Worm (Caenorhabditis elegans) whole organism, L4 larva: ENCODE measurements around the gene nhr-227.

Experiments
- D1046.2 ChIP-seq: fragments of 200-800 bp; sonication (Bioruptor generic); IDR thresholded peaks from 2 replicates; pipeline ENCODE4 v1.3.6; 2022; ENCODE audit warnings: missing genetic modification characterization, missing compliant biosample characterization
- F26F4.8 ChIP-seq: fragments of 200-800 bp; sonication (Bioruptor generic); conservative IDR thresholded peaks from 2 replicates; pipeline ENCODE4 v1.3.6; 2022; ENCODE audit warnings: missing genetic modification characterization, missing compliant biosample characterization
- F37D6.2 ChIP-seq: sonication (generic microtip); optimal IDR thresholded peaks from 2 replicates; lab custom pipeline; 2016; ENCODE audit warnings: mild to moderate bottlenecking, missing genetic modification characterization, missing compliant biosample characterization
- T20F7.1 ChIP-seq: fragments of 200-800 bp; sonication (Bioruptor generic); optimal IDR thresholded peaks from 2 replicates; lab custom pipeline; 2018; ENCODE audit warnings: mild to moderate bottlenecking, missing genetic modification characterization, missing compliant biosample characterization
- T26A8.4 ChIP-seq: fragments of 200-800 bp; sonication (Bioruptor generic); IDR thresholded peaks from 2 replicates; pipeline ENCODE4 v1.3.6; 2022; ENCODE audit warnings: missing genetic modification characterization, missing compliant biosample characterization
- Y105C5A.15 ChIP-seq: fragments of 200-800 bp; sonication (Bioruptor generic); IDR thresholded peaks from 2 replicates; pipeline ENCODE4 v1.3.6; 2022; ENCODE audit warnings: missing genetic modification characterization, missing compliant biosample characterization
- Y48G9A.11 ChIP-seq: fragments of 200-800 bp; sonication (Bioruptor generic); IDR thresholded peaks from 2 replicates; pipeline ENCODE4 v1.3.6; 2022; ENCODE audit warnings: missing genetic modification reagents, missing genetic modification characterization, missing compliant biosample characterization
- ZK337.2 ChIP-seq: fragments of 200-800 bp; sonication (Bioruptor generic); IDR thresholded peaks from 2 replicates; pipeline ENCODE4 v1.3.6; 2022; ENCODE audit warnings: missing genetic modification reagents, missing genetic modification characterization, missing compliant biosample characterization
- ZK546.5 ChIP-seq, 2 experiments: sonication (generic microtip); optimal IDR thresholded peaks; 2 replicates each; lab custom pipeline; 2017; ENCODE audit warnings: missing biosample characterization in 2 of 2, missing genetic modification characterization in 2 of 2
- aly-2 ChIP-seq: sonication (generic microtip); optimal IDR thresholded peaks from 2 replicates; lab custom pipeline; 2018; ENCODE audit warnings: missing biosample characterization, missing genetic modification characterization
- attf-4 ChIP-seq: sonication (generic microtip); optimal IDR thresholded peaks from 3 replicates; lab custom pipeline; 2017; ENCODE audit warnings: missing biosample characterization, missing genetic modification characterization
- ceh-28 ChIP-seq: fragments of 150-350 bp; optimal IDR thresholded peaks from 2 replicates; lab custom pipeline; 2014; ENCODE audit warnings: missing biosample characterization, missing genetic modification reagents, missing genetic modification characterization
- ceh-32 ChIP-seq: sonication (generic microtip); optimal IDR thresholded peaks from 2 replicates; lab custom pipeline; 2016; ENCODE audit warnings: mild to moderate bottlenecking, missing genetic modification characterization, missing compliant biosample characterization; ENCODE audit not compliant: poor library complexity
- cey-2 ChIP-seq: sonication (generic microtip); optimal IDR thresholded peaks from 3 replicates; lab custom pipeline; 2017; ENCODE audit warnings: missing genetic modification characterization, mild to moderate bottlenecking, missing compliant biosample characterization, antibody characterized with exemption, borderline replicate concordance; ENCODE audit not compliant: insufficient read depth
- ctbp-1 ChIP-seq: fragments of 200-800 bp; sonication (Bioruptor generic); IDR thresholded peaks from 2 replicates; pipeline ENCODE4 v1.3.6; 2022; ENCODE audit warnings: missing genetic modification reagents, missing genetic modification characterization, missing compliant biosample characterization
- daf-16 ChIP-seq, 3 experiments: sonication (generic microtip); optimal IDR thresholded peaks; 2 replicates each; lab custom pipeline; 2016 to 2017; ENCODE audit warnings: missing genetic modification characterization in 3 of 3, missing genetic modification reagents in 3 of 3, mild to moderate bottlenecking in 2 of 3, missing compliant biosample characterization in 2 of 3, missing biosample characterization in 1 of 3, moderate library complexity in 1 of 3
- dmd-6 ChIP-seq: fragments of 200-800 bp; sonication (Bioruptor generic); IDR thresholded peaks from 2 replicates; pipeline ENCODE4 v1.3.6; 2022; ENCODE audit warnings: missing genetic modification reagents, missing genetic modification characterization, missing compliant biosample characterization
- duxl-1 ChIP-seq: sonication (generic microtip); optimal IDR thresholded peaks from 2 replicates; lab custom pipeline; 2016; ENCODE audit warnings: mild to moderate bottlenecking, missing genetic modification characterization, moderate library complexity, missing compliant biosample characterization; ENCODE audit not compliant: poor library complexity
- dve-1 ChIP-seq: sonication (generic microtip); optimal IDR thresholded peaks from 2 replicates; lab custom pipeline; 2017; ENCODE audit warnings: antibody characterized with exemption, mild to moderate bottlenecking, missing genetic modification characterization, missing compliant biosample characterization; ENCODE audit not compliant: insufficient read depth
- fkh-10 ChIP-seq: fragments of 150-350 bp; optimal IDR thresholded peaks from 2 replicates; lab custom pipeline; 2014; ENCODE audit warnings: missing biosample characterization, missing genetic modification reagents, missing genetic modification characterization
- hlh-11 ChIP-seq: fragments of 200-800 bp; sonication (Bioruptor generic); optimal IDR thresholded peaks from 2 replicates; lab custom pipeline; 2018; ENCODE audit warnings: mild to moderate bottlenecking, missing genetic modification characterization, missing compliant biosample characterization
- hmg-1.1 ChIP-seq: fragments of 200-800 bp; sonication (Bioruptor generic); IDR thresholded peaks from 2 replicates; pipeline ENCODE4 v1.3.6; 2022; ENCODE audit warnings: missing genetic modification reagents, missing genetic modification characterization, missing compliant biosample characterization
- lin-1 ChIP-seq: fragments of 200-800 bp; sonication (Bioruptor generic); IDR thresholded peaks from 2 replicates; pipeline ENCODE4 v1.3.6; 2022; ENCODE audit warnings: missing genetic modification reagents, missing genetic modification characterization, missing compliant biosample characterization
- lin-13 ChIP-seq: fragments of 150-350 bp; optimal IDR thresholded peaks from 2 replicates; lab custom pipeline; 2014; ENCODE audit warnings: missing biosample characterization, missing genetic modification reagents, missing genetic modification characterization
- lin-15B ChIP-seq: fragments of 150-350 bp; sonication (generic microtip); optimal IDR thresholded peaks from 3 replicates; lab custom pipeline; 2014; ENCODE audit warnings: missing biosample characterization, missing genetic modification characterization
- lin-39 ChIP-seq: fragments of 150-350 bp; optimal IDR thresholded peaks from 2 replicates; lab custom pipeline; 2014; ENCODE audit warnings: missing biosample characterization, missing genetic modification reagents, missing genetic modification characterization
- lir-3 ChIP-seq: sonication (generic microtip); optimal IDR thresholded peaks from 2 replicates; lab custom pipeline; 2016; ENCODE audit warnings: mild to moderate bottlenecking, missing genetic modification characterization, missing compliant biosample characterization
- lsy-2 ChIP-seq, 2 experiments: fragments of 150-350 bp in 1 of 2; sonication (generic microtip) in 1 of 2; optimal IDR thresholded peaks; 2 replicates each; lab custom pipeline; 2014 to 2017; ENCODE audit warnings: missing biosample characterization in 2 of 2, missing genetic modification characterization in 2 of 2
- mep-1 ChIP-seq: fragments of 150-350 bp; sonication (generic microtip); optimal IDR thresholded peaks from 3 replicates; lab custom pipeline; 2014; ENCODE audit warnings: missing biosample characterization, missing genetic modification characterization
- mxl-3 ChIP-seq: fragments of 200-800 bp; sonication (Bioruptor generic); optimal IDR thresholded peaks from 2 replicates; lab custom pipeline; 2018; ENCODE audit warnings: mild to moderate bottlenecking, missing genetic modification characterization, missing compliant biosample characterization
- nhr-28 ChIP-seq: fragments of 150-350 bp; optimal IDR thresholded peaks from 2 replicates; lab custom pipeline; 2014; ENCODE audit warnings: missing biosample characterization, missing genetic modification characterization
- pqm-1 ChIP-seq: sonication (generic microtip); optimal IDR thresholded peaks from 2 replicates; lab custom pipeline; 2017; ENCODE audit warnings: missing biosample characterization, missing genetic modification characterization
- rbr-2 ChIP-seq: sonication (generic microtip); optimal IDR thresholded peaks from 2 replicates; lab custom pipeline; 2016; ENCODE audit warnings: missing genotype, missing genetic modification characterization, missing compliant biosample characterization
- saeg-2 ChIP-seq: fragments of 200-800 bp; sonication (Bioruptor generic); IDR thresholded peaks from 2 replicates; pipeline ENCODE4 v1.3.6; 2022; ENCODE audit warnings: missing genetic modification reagents, missing genetic modification characterization, missing compliant biosample characterization
- snpc-1.2 ChIP-seq: fragments of 200-800 bp; sonication (Bioruptor generic); IDR thresholded peaks from 2 replicates; pipeline ENCODE4 v1.3.6; 2022; ENCODE audit warnings: missing genetic modification reagents, missing genetic modification characterization, missing compliant biosample characterization
- snpc-4 ChIP-seq: fragments of 150-350 bp; optimal IDR thresholded peaks from 2 replicates; lab custom pipeline; 2014; ENCODE audit warnings: missing biosample characterization, missing genetic modification characterization
- spr-1 ChIP-seq: sonication (generic microtip); optimal IDR thresholded peaks from 2 replicates; lab custom pipeline; 2016; ENCODE audit warnings: mild to moderate bottlenecking, missing genetic modification characterization, missing compliant biosample characterization
- spr-3 ChIP-seq: fragments of 200-800 bp; sonication (Bioruptor generic); optimal IDR thresholded peaks from 2 replicates; lab custom pipeline; 2018; ENCODE audit warnings: mild to moderate bottlenecking, missing genetic modification characterization, missing compliant biosample characterization
- tag-97 ChIP-seq: fragments of 200-800 bp; sonication (Bioruptor generic); IDR thresholded peaks from 2 replicates; pipeline ENCODE4 v1.3.6; 2022; ENCODE audit warnings: missing genetic modification characterization, missing compliant biosample characterization
- vab-7 ChIP-seq: fragments of 200-800 bp; sonication (Bioruptor generic); IDR thresholded peaks from 2 replicates; pipeline ENCODE4 v1.3.6; 2022; ENCODE audit warnings: missing genetic modification reagents, missing genetic modification characterization, missing compliant biosample characterization
- zfp-2 ChIP-seq: sonication (generic microtip); optimal IDR thresholded peaks from 2 replicates; lab custom pipeline; 2016; ENCODE audit warnings: mild to moderate bottlenecking, missing genetic modification characterization, missing compliant biosample characterization
- zip-11 ChIP-seq: fragments of 200-800 bp; sonication (Bioruptor generic); IDR thresholded peaks from 2 replicates; pipeline ENCODE4 v1.3.6; 2022; ENCODE audit warnings: missing genetic modification characterization, missing compliant biosample characterization
- zip-2 ChIP-seq: fragments of 150-350 bp; optimal IDR thresholded peaks from 2 replicates; lab custom pipeline; 2014; ENCODE audit warnings: missing biosample characterization, missing genetic modification characterization
- ztf-7 ChIP-seq: fragments of 150-350 bp; optimal IDR thresholded peaks from 2 replicates; lab custom pipeline; 2014; ENCODE audit warnings: missing biosample characterization, missing genetic modification characterization

nhr-227 gene

DNA sequence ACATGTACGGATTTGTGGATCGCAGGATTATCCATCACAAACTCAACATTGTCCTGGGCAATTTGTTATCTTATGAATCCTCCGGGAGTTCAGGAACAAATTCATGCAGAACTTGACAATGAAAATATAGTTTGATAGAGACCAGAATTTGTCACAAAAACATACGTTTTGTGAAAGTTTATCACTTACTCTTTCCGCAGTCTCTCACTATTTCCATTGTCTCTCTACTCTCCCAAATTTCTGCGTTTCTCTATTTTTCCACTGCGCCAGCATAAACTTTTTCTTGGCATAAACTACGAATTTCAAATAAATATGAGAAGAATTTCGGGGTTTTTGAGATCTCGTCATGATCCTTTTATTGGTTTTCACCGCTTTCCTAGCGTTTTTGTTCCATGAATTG is 42.6 kb upstream of the nhr-227 start, which contains the start of gene cyp-33C3:
cyp-33C3 (plus strand) TSS at position 149 of the 400 bp plus-strand sequence.
- TF ChIP-seq Y105C5A.15 (GFP tag; lab: Robert Waterston, UW) (no peak), F37D6.2 (tag; lab: Kevin White, UChicago) (no peak), zip-11 (GFP tag; lab: Robert Waterston, UW) (no peak), rbr-2 (tag; lab: Kevin White, UChicago) (no peak), snpc-4 (tag; lab: Kevin White, UChicago) (no peak), nhr-28 (tag; lab: Kevin White, UChicago) (peak; percentile 84), ceh-32 (tag; lab: Kevin White, UChicago) (no peak), zip-2 (tag; lab: Kevin White, UChicago) (no peak), snpc-1.2 (no peak), dmd-6 (GFP tag; lab: Robert Waterston, UW) (peak; percentile 28; the same call in 1 of the 2 replicates), vab-7 (GFP tag; lab: Robert Waterston, UW) (no peak), tag-97 (GFP tag; lab: Robert Waterston, UW) (no peak), ZK546.5 (tag; optimal IDR thresholded peaks at IDR 0.05; lab: Kevin White, UChicago) (no peak), lir-3 (tag; lab: Kevin White, UChicago) (no peak), T26A8.4 (no peak), daf-16 (GFP tag; optimal IDR thresholded peaks at IDR 0.05; lab: Kevin White, UChicago) (no peak), daf-16 (tag; optimal IDR thresholded peaks at IDR 0.05; lab: Kevin White, UChicago) (peak; percentile 9)

- TF ChIP-seq mep-1 (tag; lab: Kevin White, UChicago): no peak
- no peak for TF ChIP-seq Y48G9A.11 (GFP tag; lab: Robert Waterston, UW)
- TF ChIP-seq dve-1 (tag; lab: Kevin White, UChicago): peak; percentile 54
- peak; percentile 98 for TF ChIP-seq nhr-28 (tag; lab: Kevin White, UChicago)
- peak; percentile 5 for TF ChIP-seq duxl-1 (tag; lab: Kevin White, UChicago)
- TF ChIP-seq dmd-6 (GFP tag; lab: Robert Waterston, UW): peak; percentile 70
- no peak for TF ChIP-seq daf-16 (GFP tag; optimal IDR thresholded peaks at IDR 0.05; lab: Kevin White, UChicago)
- TF ChIP-seq daf-16 (tag; optimal IDR thresholded peaks at IDR 0.05; lab: Kevin White, UChicago): peak; percentile 46
- TF ChIP-seq fkh-10: no peak
- TF ChIP-seq hlh-11 (tag; lab: Kevin White, UChicago): peak; percentile 25
- TF ChIP-seq zip-11 (GFP tag; lab: Robert Waterston, UW): no peak
- TF ChIP-seq pqm-1: peak; percentile 23
- TF ChIP-seq lin-1 (GFP tag; lab: Robert Waterston, UW): 0 out of 2 replicates have a peak, but pooled peaks have one; percentile 41
These were observed 40.5 kb upstream of the nhr-227 start, which contains the start of gene cyp-33C5 for ce11 chrV:2244751-2245150. Gene cyp-33C5 (plus strand): TSS chrV:2245004.

DNA sequence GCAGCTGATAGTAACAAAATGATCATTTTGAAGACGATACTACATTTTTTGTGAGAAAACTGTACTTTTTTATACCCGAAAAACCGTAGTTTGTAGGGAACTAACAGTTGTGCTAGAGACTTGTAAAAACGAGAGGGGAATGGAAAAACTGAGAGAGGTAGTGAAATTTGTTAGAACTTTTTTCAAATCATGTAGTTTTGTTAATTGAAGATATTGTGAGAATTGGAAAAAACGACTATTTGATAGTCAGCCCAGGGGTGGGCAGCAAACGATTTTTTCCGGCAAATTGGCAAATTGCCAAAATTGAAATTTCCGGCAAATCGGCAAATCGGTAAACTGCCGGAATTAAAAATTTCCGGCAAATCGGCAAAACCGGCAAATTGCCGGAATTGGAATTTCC is 35.9 kb upstream of the nhr-227 start, which contains the start of gene cyp-33C6:
cyp-33C6 (minus strand) TSS at position 101 of the 400 bp plus-strand sequence.
- TF ChIP-seq attf-4 (no peak), lin-13 (GFP tag; lab: Kevin White, UChicago) (no peak), vab-7 (GFP tag; lab: Robert Waterston, UW) (no peak), ZK337.2 (no peak), ctbp-1 (GFP tag; lab: Robert Waterston, UW) (no peak)

DNA sequence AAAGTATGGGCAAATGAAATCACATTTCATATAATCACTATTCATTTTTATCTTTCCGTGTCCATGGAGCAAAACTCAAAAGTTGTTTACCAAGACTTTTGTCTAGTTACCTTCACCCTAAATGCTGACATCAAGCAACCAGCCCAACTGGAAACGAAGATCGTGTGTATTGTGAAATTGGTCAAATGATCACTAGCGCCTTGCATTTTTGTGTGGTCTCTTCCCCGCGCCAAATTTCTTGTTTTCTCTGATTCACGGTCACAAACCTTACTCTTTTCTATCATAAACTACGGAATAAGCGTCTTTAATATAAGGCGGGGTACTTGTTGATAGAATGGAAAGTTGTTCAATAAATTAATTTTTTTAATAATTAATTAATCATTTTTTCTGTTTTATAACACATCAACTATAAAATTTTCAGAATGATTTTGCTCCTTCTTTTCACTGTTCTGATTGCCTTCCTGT is 35.1 kb upstream of the nhr-227 start, which contains the start of gene cyp-33C7:
cyp-33C7 (plus strand) TSS at position 415 of the 465 bp plus-strand sequence.
- no peak for TF ChIP-seq lsy-2 (tag; optimal IDR thresholded peaks at IDR 0.05; lab: Kevin White, UChicago)
- TF ChIP-seq spr-3 (GFP tag; lab: Kevin White, UChicago): no peak
- TF ChIP-seq mep-1 (tag; lab: Kevin White, UChicago): peak; percentile 64
- TF ChIP-seq aly-2 (tag; lab: Kevin White, UChicago): no peak
- TF ChIP-seq ztf-7: peak; percentile 9
- no peak for TF ChIP-seq D1046.2 (GFP tag; lab: Robert Waterston, UW)
- TF ChIP-seq F26F4.8: no peak
- no peak for TF ChIP-seq mxl-3 (GFP tag; lab: Kevin White, UChicago)
- no peak for TF ChIP-seq spr-1 (tag; lab: Kevin White, UChicago)
- no peak for TF ChIP-seq ceh-28 (tag; lab: Kevin White, UChicago)
- no peak for TF ChIP-seq hmg-1.1 (GFP tag; lab: Robert Waterston, UW)
- TF ChIP-seq attf-4: no peak
- TF ChIP-seq lin-39 (tag; lab: Kevin White, UChicago): no peak
- TF ChIP-seq fkh-10: no peak
- TF ChIP-seq saeg-2 (GFP tag; lab: Robert Waterston, UW): no peak
- no peak for TF ChIP-seq Y48G9A.11 (GFP tag; lab: Robert Waterston, UW)
- no peak for TF ChIP-seq cey-2 (tag; lab: Kevin White, UChicago)
- no peak for TF ChIP-seq T20F7.1 (GFP tag; lab: Kevin White, UChicago)
- peak; percentile 98 for TF ChIP-seq nhr-28 (tag; lab: Kevin White, UChicago)
- no peak for TF ChIP-seq zfp-2
- no peak for TF ChIP-seq lin-15B (tag; lab: Kevin White, UChicago)
